Worm (Caenorhabditis elegans): ENCODE measurements around the gene best-15.

best-15 gene

ce11 chrIV:10819049-10819448 lies 13.0 kb downstream of the best-15 start:
- TF ChIP-seq ama-1 (optimal IDR thresholded peaks at IDR 0.05) (no peak), npax-4 (tag; optimal IDR thresholded peaks at IDR 0.05) (no peak), elt-2 (tag; optimal IDR thresholded peaks at IDR 0.05) (no peak), ttx-3 (tag; optimal IDR thresholded peaks at IDR 0.05) (no peak), odd-2 (tag; optimal IDR thresholded peaks at IDR 0.05) (no peak), ceh-30 (tag; optimal IDR thresholded peaks at IDR 0.05) (no peak), Y22D7AL.16 (tag; optimal IDR thresholded peaks at IDR 0.05) (no peak), ceh-18 (tag; optimal IDR thresholded peaks at IDR 0.05) (no peak), T23F11.4 (GFP tag; optimal IDR thresholded peaks at IDR 0.05) (no peak)

- TF ChIP-seq unc-86 (tag; optimal IDR thresholded peaks at IDR 0.05) (no peak), syd-9 (tag; optimal IDR thresholded peaks at IDR 0.05) (no peak), C38D4.7 (GFP tag; optimal IDR thresholded peaks at IDR 0.05) (peak; percentile 17), ceh-45 (GFP tag; IDR thresholded peaks at IDR 0.05) (no peak), gmeb-2 (tag; optimal IDR thresholded peaks at IDR 0.05) (no peak), odd-2 (tag; optimal IDR thresholded peaks at IDR 0.05) (no peak), npax-4 (tag; optimal IDR thresholded peaks at IDR 0.05) (no peak), ceh-19 (GFP tag; optimal IDR thresholded peaks at IDR 0.05) (no peak), Y22D7AL.16 (tag; optimal IDR thresholded peaks at IDR 0.05) (no peak), F13H6.1 (tag; optimal IDR thresholded peaks at IDR 0.05) (no peak), ceh-22 (tag; optimal IDR thresholded peaks at IDR 0.05) (no peak), ceh-31 (tag; optimal IDR thresholded peaks at IDR 0.05) (peak; percentile 56), mec-3 (tag; optimal IDR thresholded peaks at IDR 0.05; ENCODE audit: borderline replicate concordance) (no peak), ttx-3 (tag; optimal IDR thresholded peaks at IDR 0.05) (no peak), pqm-1 (tag; optimal IDR thresholded peaks at IDR 0.05) (no peak), elt-4 (tag; optimal IDR thresholded peaks at IDR 0.05) (no peak), ref-2 (tag; optimal IDR thresholded peaks at IDR 0.05) (peak; percentile 68), pha-2 (tag; optimal IDR thresholded peaks at IDR 0.05) (no peak), pax-1 (tag; optimal IDR thresholded peaks at IDR 0.05) (no peak), ahr-1 (tag; optimal IDR thresholded peaks at IDR 0.05) (no peak), K09A11.1 (tag; optimal IDR thresholded peaks at IDR 0.05; ENCODE audit: insufficient read depth) (no peak), T23F11.4 (GFP tag; optimal IDR thresholded peaks at IDR 0.05) (no peak), fax-1 (tag; optimal IDR thresholded peaks at IDR 0.05) (no peak), hlh-13 (GFP tag; optimal IDR thresholded peaks at IDR 0.05) (no peak), pat-9 (tag; optimal IDR thresholded peaks at IDR 0.05) (no peak), ceh-9 (tag; optimal IDR thresholded peaks at IDR 0.05) (no peak), tbx-7 (tag; optimal IDR thresholded peaks at IDR 0.05) (peak; percentile 1), hlh-8 (tag; optimal IDR thresholded peaks at IDR 0.05) (no peak), fkh-6 (tag; optimal IDR thresholded peaks at IDR 0.05) (no peak), lim-6 (tag; optimal IDR thresholded peaks at IDR 0.05) (no peak), tbx-2 (tag; optimal IDR thresholded peaks at IDR 0.05) (peak; percentile 77), unc-42 (tag; optimal IDR thresholded peaks at IDR 0.05) (no peak), hlh-6 (tag; optimal IDR thresholded peaks at IDR 0.05) (no peak), ceh-34 (tag; optimal IDR thresholded peaks at IDR 0.05) (peak; percentile 56), ceh-30 (tag; optimal IDR thresholded peaks at IDR 0.05) (no peak), ceh-2 (tag; optimal IDR thresholded peaks at IDR 0.05) (peak; percentile 71), nhr-232 (tag; optimal IDR thresholded peaks at IDR 0.05) (no peak), sox-2 (GFP tag; IDR thresholded peaks at IDR 0.05) (no peak), unc-55 (GFP tag; optimal IDR thresholded peaks at IDR 0.05) (no peak), K02D7.2 (tag; optimal IDR thresholded peaks at IDR 0.05) (no peak), nhr-11 (tag; optimal IDR thresholded peaks at IDR 0.05) (no peak), ets-4 (tag; optimal IDR thresholded peaks at IDR 0.05) (no peak), ceh-48 (tag; optimal IDR thresholded peaks at IDR 0.05) (no peak), ceh-6 (GFP tag; optimal IDR thresholded peaks at IDR 0.05) (peak; percentile 42), hlh-15 (tag; optimal IDR thresholded peaks at IDR 0.05) (no peak), sox-4 (tag; optimal IDR thresholded peaks at IDR 0.05) (no peak), dve-1 (tag; optimal IDR thresholded peaks at IDR 0.05) (no peak), C08G9.2 (tag; optimal IDR thresholded peaks at IDR 0.05) (peak; percentile 22), lin-11 (tag; optimal IDR thresholded peaks at IDR 0.05) (no peak)
Measured at ce11 chrIV:10817030-10817429, 15.0 kb downstream of the best-15 start.

Measured in whole organism, late embryonic.